Worm (Caenorhabditis elegans): ENCODE results near the gene C27F2.10.

C27F2.10 gene

DNA sequence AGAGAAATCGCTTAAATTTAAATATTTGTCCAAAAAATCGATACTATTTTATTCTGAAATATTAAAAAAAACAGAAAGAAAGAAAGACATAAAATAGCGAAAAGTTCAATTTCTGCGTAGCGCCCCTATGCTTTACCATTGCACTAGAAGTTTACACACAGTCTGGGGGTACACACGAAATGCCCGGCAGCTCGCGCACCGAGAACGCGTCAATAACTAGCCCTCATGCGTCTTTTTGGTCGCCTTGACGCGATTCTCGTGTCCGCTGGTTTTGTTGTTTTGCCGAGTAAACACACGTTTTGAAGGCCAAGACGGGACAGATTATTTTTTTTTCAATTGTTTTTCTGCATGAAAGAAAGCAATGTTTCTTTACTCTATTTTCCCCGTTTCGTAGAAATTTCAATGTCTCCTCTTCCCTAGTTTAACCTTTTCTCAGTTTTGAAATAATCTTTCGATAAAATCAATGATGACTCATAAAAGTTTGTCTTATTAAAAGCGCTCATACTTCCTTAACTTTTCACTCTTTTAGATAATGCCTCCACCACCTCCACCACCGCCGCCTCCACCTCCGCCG is 31.5 kb upstream of the C27F2.10 start, which contains the start of gene wip-1 (continued):
- TF ChIP-seq bed-1 (GFP tag; IDR thresholded peaks at IDR 0.05) (0 out of 2 replicates have a peak, but pooled peaks have one; percentile 81), mxl-1 (tag; optimal IDR thresholded peaks at IDR 0.05) (peak; percentile 37), nfya-1 (tag; optimal IDR thresholded peaks at IDR 0.05; ENCODE audit: borderline replicate concordance, insufficient read depth) (no peak), tbx-9 (tag; optimal IDR thresholded peaks at IDR 0.05; ENCODE audit: borderline replicate concordance) (no peak), attf-6 (GFP tag; IDR thresholded peaks at IDR 0.05) (peak; percentile 83), hmg-1.2 (GFP tag; IDR thresholded peaks at IDR 0.05) (peak; percentile 98), K12H6.12 (tag; optimal IDR thresholded peaks at IDR 0.05) (peak; percentile 97), ceh-40 (GFP tag; IDR thresholded peaks at IDR 0.05) (no peak), snpc-3.4 (tag; optimal IDR thresholded peaks at IDR 0.05) (peak; percentile 96), zfh-2 (GFP tag; conservative IDR thresholded peaks at IDR 0.05) (peak; percentile 97), ceh-79 (tag; optimal IDR thresholded peaks at IDR 0.05) (peak; percentile 70), ztf-18 (tag; optimal IDR thresholded peaks at IDR 0.05) (peak; percentile 100), efl-1 (GFP tag; optimal IDR thresholded peaks at IDR 0.05) (peak; percentile 79), aptf-2 (GFP tag; conservative IDR thresholded peaks at IDR 0.05) (peak; percentile 79), F57C9.4 (tag; optimal IDR thresholded peaks at IDR 0.05) (no peak), dpl-1 (GFP tag; optimal IDR thresholded peaks at IDR 0.05) (peak; percentile 86), egrh-3 (GFP tag; IDR thresholded peaks at IDR 0.05) (peak; percentile 64), madf-3 (GFP tag; IDR thresholded peaks at IDR 0.05) (peak; percentile 96), attf-3 (GFP tag; conservative IDR thresholded peaks at IDR 0.05) (peak; percentile 82), lir-1 (GFP tag; conservative IDR thresholded peaks at IDR 0.05) (peak; percentile 95), athp-1 (tag; optimal IDR thresholded peaks at IDR 0.05) (peak; percentile 98), F22D6.2 (tag; optimal IDR thresholded peaks at IDR 0.05) (peak; percentile 87), F55B11.4 (tag; optimal IDR thresholded peaks at IDR 0.05; ENCODE audit: borderline replicate concordance, insufficient read depth) (no peak), F39B2.1 (GFP tag; IDR thresholded peaks at IDR 0.05) (peak; percentile 93), pha-4 (tag; optimal IDR thresholded peaks at IDR 0.05) (peak; percentile 80), madf-10 (tag; optimal IDR thresholded peaks at IDR 0.05) (peak; percentile 93), pbrm-1 (GFP tag; IDR thresholded peaks at IDR 0.05) (peak; percentile 99), egl-44 (GFP tag; IDR thresholded peaks at IDR 0.05) (peak; percentile 96), unc-62 (GFP tag; optimal IDR thresholded peaks at IDR 0.05) (peak; percentile 17), nhr-80 (tag; optimal IDR thresholded peaks at IDR 0.05) (peak; percentile 99), F52B5.7 (tag; optimal IDR thresholded peaks at IDR 0.05) (peak; percentile 67), F33H1.4 (GFP tag; IDR thresholded peaks at IDR 0.05) (peak; percentile 92), sptf-2 (GFP tag; optimal IDR thresholded peaks at IDR 0.05) (peak; percentile 91), dox-1 (GFP tag; IDR thresholded peaks at IDR 0.05) (peak; percentile 99), ama-1 (optimal IDR thresholded peaks at IDR 0.05) (no peak), ama-1 (GFP tag; optimal IDR thresholded peaks at IDR 0.05) (peak; percentile 27 to 80), K11D2.4 (GFP tag; IDR thresholded peaks at IDR 0.05) (peak; percentile 94), ceh-27 (GFP tag; optimal IDR thresholded peaks at IDR 0.05) (peak; percentile 99), dpff-1 (tag; optimal IDR thresholded peaks at IDR 0.05) (no peak), chd-7 (tag; optimal IDR thresholded peaks at IDR 0.05) (peak; percentile 89), lin-35 (GFP tag; optimal IDR thresholded peaks at IDR 0.05) (peak; percentile 58 to 97 (median 82)), mcd-1 (GFP tag; IDR thresholded peaks at IDR 0.05) (peak; percentile 96), rpc-1 (optimal IDR thresholded peaks at IDR 0.05) (peak; percentile 3), rpc-1 (tag; optimal IDR thresholded peaks at IDR 0.05) (peak; percentile 6), somi-1 (GFP tag; optimal IDR thresholded peaks at IDR 0.05) (peak; percentile 94), rcor-1 (GFP tag; IDR thresholded peaks at IDR 0.05) (peak; percentile 98), nfyb-1 (GFP tag; IDR thresholded peaks at IDR 0.05) (peak; percentile 98), C17E4.6 (GFP tag; IDR thresholded peaks at IDR 0.05) (peak; percentile 96), snpc-1.1 (tag; optimal IDR thresholded peaks at IDR 0.05; ENCODE audit: insufficient read depth) (peak; percentile 81)
